Worm (Caenorhabditis elegans): ENCODE data around the gene C17H12.8.

DNA sequence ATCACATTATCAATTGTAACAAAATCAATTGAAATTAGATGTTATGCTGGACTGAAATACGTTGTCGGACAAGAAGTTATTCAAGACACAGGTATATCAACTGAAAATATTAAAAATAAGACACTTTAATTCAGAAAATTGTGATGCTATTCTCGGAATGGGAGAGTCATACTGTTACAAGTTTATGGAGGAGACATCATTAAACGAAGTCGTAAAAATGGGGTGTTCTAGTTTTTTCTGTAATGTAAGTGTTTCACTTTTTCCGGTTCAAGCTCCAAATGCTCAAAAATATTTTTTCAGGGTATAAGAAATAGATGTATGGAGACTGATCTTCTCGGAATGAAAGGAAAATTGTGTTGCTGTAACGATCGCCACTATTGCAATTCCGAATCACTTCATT lies 13.7 kb upstream of the C17H12.8 start, which contains the start of gene C17H12.37:
- TF ChIP-seq ceh-13 (GFP tag; optimal IDR thresholded peaks at IDR 0.05) (no peak), ama-1 (optimal IDR thresholded peaks at IDR 0.05) (no peak), tbx-11 (GFP tag; IDR thresholded peaks at IDR 0.05) (no peak), flt-1 (GFP tag; IDR thresholded peaks at IDR 0.05) (no peak), pes-1 (GFP tag; IDR thresholded peaks at IDR 0.05) (no peak), hmg-4 (GFP tag; optimal IDR thresholded peaks at IDR 0.05) (no peak), tra-4 (tag; optimal IDR thresholded peaks at IDR 0.05) (no peak), ets-7 (tag; optimal IDR thresholded peaks at IDR 0.05) (no peak)
